Worm (Caenorhabditis elegans): Measurements from ENCODE around the gene C44B7.11.

C44B7.11 gene

DNA sequence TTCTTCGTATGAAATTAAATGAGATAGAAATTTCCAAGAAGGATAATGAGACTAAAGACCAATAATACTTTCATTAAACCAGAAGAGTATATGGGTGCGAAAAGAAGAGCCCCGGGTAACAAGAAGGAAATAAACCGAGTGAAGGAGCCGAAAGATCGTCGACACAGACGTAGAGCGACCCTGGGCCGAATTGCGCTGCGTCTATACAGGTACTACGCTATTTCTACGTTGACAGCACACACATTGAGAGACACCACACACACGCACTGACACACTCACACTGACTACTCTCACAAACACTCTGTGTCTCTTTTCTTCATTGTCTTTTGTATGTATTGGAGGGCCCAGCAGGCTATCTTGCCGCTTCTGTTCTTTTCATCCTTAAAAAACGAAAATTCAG lies 38.5 kb downstream of the C44B7.11 start (continued):
- TF ChIP-seq crh-2 (tag; optimal IDR thresholded peaks at IDR 0.05) (peak; percentile 26), elt-1 (tag; optimal IDR thresholded peaks at IDR 0.05) (no peak), sem-4 (tag; optimal IDR thresholded peaks at IDR 0.05) (no peak), nhr-25 (tag; optimal IDR thresholded peaks at IDR 0.05) (no peak), mdl-1 (tag; optimal IDR thresholded peaks at IDR 0.05) (no peak), skn-1 (tag; optimal IDR thresholded peaks at IDR 0.05) (no peak), ztf-1 (GFP tag; conservative IDR thresholded peaks at IDR 0.05) (no peak), ZK546.5 (tag; optimal IDR thresholded peaks at IDR 0.05) (no peak), nhr-129 (tag; optimal IDR thresholded peaks at IDR 0.05) (peak; percentile 84), aly-2 (tag; optimal IDR thresholded peaks at IDR 0.05) (no peak), ztf-11 (tag; optimal IDR thresholded peaks at IDR 0.05) (no peak), alr-1 (tag; optimal IDR thresholded peaks at IDR 0.05) (no peak), R02D3.7 (tag; optimal IDR thresholded peaks at IDR 0.05) (no peak), nhr-23 (tag; optimal IDR thresholded peaks at IDR 0.05) (no peak), nhr-21 (tag; optimal IDR thresholded peaks at IDR 0.05) (no peak), mbf-1 (tag; optimal IDR thresholded peaks at IDR 0.05) (no peak), sma-9 (GFP tag; optimal IDR thresholded peaks at IDR 0.05) (peak; percentile 15), sma-9 (tag; optimal IDR thresholded peaks at IDR 0.05) (no peak)

DNA sequence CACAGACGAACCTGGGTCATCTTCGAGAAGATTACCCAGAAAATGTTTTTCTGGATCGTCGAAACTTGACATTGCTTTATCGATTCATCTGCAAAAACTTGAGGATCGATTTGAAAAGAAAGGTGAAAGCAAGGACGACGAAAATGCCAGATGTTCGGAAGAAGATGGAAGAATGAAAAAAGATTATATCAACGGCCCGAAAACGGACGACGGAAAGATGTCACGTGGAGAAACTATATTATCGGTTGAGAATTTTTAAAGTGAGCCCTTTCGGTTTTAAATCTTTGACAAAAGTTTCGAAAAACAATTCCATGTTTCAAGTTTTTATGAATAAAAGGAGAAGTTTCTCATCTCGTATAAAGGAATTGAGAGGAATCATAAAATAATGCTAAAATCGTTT lies 39.1 kb downstream of the C44B7.11 start, which contains the start of gene dnj-5:
Gene dnj-5, minus strand, starts transcription at position 101 of the 400 bp plus-strand sequence.
- TF ChIP-seq unc-55 (GFP tag; optimal IDR thresholded peaks at IDR 0.05) (no peak), nhr-6 (tag; optimal IDR thresholded peaks at IDR 0.05) (no peak), lin-39 (tag; optimal IDR thresholded peaks at IDR 0.05) (no peak), ztf-11 (tag; optimal IDR thresholded peaks at IDR 0.05) (no peak), lin-11 (tag; optimal IDR thresholded peaks at IDR 0.05) (no peak), crh-2 (tag; optimal IDR thresholded peaks at IDR 0.05) (no peak), lsy-2 (tag; optimal IDR thresholded peaks at IDR 0.05) (no peak), ceh-82 (tag; optimal IDR thresholded peaks at IDR 0.05) (no peak), sma-3 (GFP tag; optimal IDR thresholded peaks at IDR 0.05) (no peak), nhr-77 (tag; optimal IDR thresholded peaks at IDR 0.05) (no peak), egl-27 (tag; optimal IDR thresholded peaks at IDR 0.05) (no peak), ceh-16 (tag; optimal IDR thresholded peaks at IDR 0.05) (no peak)

DNA sequence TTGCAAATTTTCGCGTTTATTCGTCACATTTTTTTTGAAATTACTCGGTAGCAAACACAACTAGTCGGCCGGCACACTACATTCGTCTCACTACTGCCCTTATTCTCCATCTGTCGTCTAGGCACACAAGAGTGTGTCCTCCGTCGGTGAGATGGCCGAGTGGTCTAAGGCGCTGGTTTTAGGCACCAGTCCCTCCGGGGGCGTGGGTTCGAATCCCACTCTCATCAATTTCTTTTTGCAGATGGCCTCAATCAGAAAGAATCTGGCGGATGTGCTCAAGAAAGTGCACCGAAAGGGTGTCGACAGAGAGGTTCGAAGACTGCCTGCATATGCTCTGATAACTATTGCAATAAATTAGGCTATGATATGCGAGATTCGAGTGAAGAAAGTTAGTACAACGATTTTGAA lies 44.3 kb downstream of the C44B7.11 start:
- TF ChIP-seq alr-1 (tag; optimal IDR thresholded peaks at IDR 0.05) (no peak), lsy-2 (tag; optimal IDR thresholded peaks at IDR 0.05) (peak; percentile 49 to 63), unc-62 (GFP tag; optimal IDR thresholded peaks at IDR 0.05) (no peak), peb-1 (tag; optimal IDR thresholded peaks at IDR 0.05) (no peak), lin-11 (tag; optimal IDR thresholded peaks at IDR 0.05) (peak; percentile 71), sma-3 (GFP tag; optimal IDR thresholded peaks at IDR 0.05) (peak; percentile 59), gmeb-1 (tag; optimal IDR thresholded peaks at IDR 0.05) (peak; percentile 37), Y55F3AM.14 (GFP tag; optimal IDR thresholded peaks at IDR 0.05) (peak; percentile 47), zag-1 (tag; optimal IDR thresholded peaks at IDR 0.05) (peak; percentile 26), ama-1 (optimal IDR thresholded peaks at IDR 0.05) (peak; percentile 28), mdl-1 (tag; optimal IDR thresholded peaks at IDR 0.05) (peak in 1 of 2 experiments; percentile 23), sem-4 (tag; optimal IDR thresholded peaks at IDR 0.05) (no peak), ztf-4 (tag; optimal IDR thresholded peaks at IDR 0.05) (peak; percentile 11), ztf-11 (tag; optimal IDR thresholded peaks at IDR 0.05) (no peak), nhr-25 (tag; optimal IDR thresholded peaks at IDR 0.05) (peak; percentile 50), mbf-1 (tag; optimal IDR thresholded peaks at IDR 0.05) (no peak), nhr-129 (tag; optimal IDR thresholded peaks at IDR 0.05) (peak; percentile 88), ztf-1 (GFP tag; conservative IDR thresholded peaks at IDR 0.05) (no peak), F13H6.1 (tag; optimal IDR thresholded peaks at IDR 0.05) (peak; percentile 73), mab-5 (tag; optimal IDR thresholded peaks at IDR 0.05) (no peak), nhr-10 (tag; optimal IDR thresholded peaks at IDR 0.05) (no peak), lin-39 (tag; optimal IDR thresholded peaks at IDR 0.05) (no peak), nhr-6 (tag; optimal IDR thresholded peaks at IDR 0.05) (no peak), nhr-21 (tag; optimal IDR thresholded peaks at IDR 0.05) (peak; percentile 75), crh-2 (tag; optimal IDR thresholded peaks at IDR 0.05) (peak; percentile 80), blmp-1 (tag; optimal IDR thresholded peaks at IDR 0.05; ENCODE audit: insufficient read depth) (no peak), nhr-11 (tag; optimal IDR thresholded peaks at IDR 0.05) (no peak), nhr-237 (tag; optimal IDR thresholded peaks at IDR 0.05) (no peak), sma-9 (GFP tag; optimal IDR thresholded peaks at IDR 0.05) (peak; percentile 76), sma-9 (tag; optimal IDR thresholded peaks at IDR 0.05) (no peak), egl-27 (tag; optimal IDR thresholded peaks at IDR 0.05) (peak; percentile 82), lin-13 (GFP tag; optimal IDR thresholded peaks at IDR 0.05) (peak; percentile 64), unc-55 (GFP tag; optimal IDR thresholded peaks at IDR 0.05) (peak; percentile 69), unc-39 (tag; optimal IDR thresholded peaks at IDR 0.05) (peak; percentile 15), ceh-82 (tag; optimal IDR thresholded peaks at IDR 0.05) (no peak), C34F6.9 (tag; optimal IDR thresholded peaks at IDR 0.05) (peak; percentile 73), R02D3.7 (tag; optimal IDR thresholded peaks at IDR 0.05) (no peak), fos-1 (tag; optimal IDR thresholded peaks at IDR 0.05) (peak; percentile 59), ceh-16 (tag; optimal IDR thresholded peaks at IDR 0.05) (no peak)
